Fruit fly (Drosophila melanogaster): ENCODE data around the gene pum.

The pum gene

DNA sequence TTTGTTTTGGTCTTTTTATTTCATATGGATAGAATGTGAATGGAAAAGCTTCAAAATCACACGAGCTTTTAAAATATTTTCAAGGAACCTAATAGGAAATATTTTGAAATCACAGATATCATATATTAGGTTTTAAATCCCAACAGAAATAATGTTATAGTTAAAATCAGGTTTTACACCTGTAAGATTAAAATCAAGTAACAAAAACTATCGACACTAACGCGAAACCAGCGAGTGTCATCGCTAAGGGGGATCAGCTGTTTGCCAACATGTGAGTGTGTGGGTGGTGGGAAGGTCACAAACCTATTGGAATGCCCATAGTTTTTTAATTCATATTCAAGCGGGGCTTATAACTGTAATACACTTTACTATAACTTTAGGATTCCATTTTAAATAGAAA lies 198.8 kb downstream of the pum start, which contains the start of gene hyx (continued):
- peak; percentile 72; the same call in 2 of the 3 replicates for TF ChIP-seq CG16813 (GFP tag; IDR thresholded peaks at IDR 0.05; ENCODE audit: partially characterized antibody)
- TF ChIP-seq CG14860 (GFP tag; IDR thresholded peaks at IDR 0.05; ENCODE audit: partially characterized antibody) = peak; percentile 58
- TF ChIP-seq CG2889 (GFP tag; IDR thresholded peaks at IDR 0.05) = no peak
- peak; percentile 31 for TF ChIP-seq CG34376 (GFP tag; optimal IDR thresholded peaks at IDR 0.05)
- TF ChIP-seq CG4730 (GFP tag; IDR thresholded peaks at IDR 0.05) = no peak
- no peak for TF ChIP-seq pb (GFP tag; optimal IDR thresholded peaks at IDR 0.05)
- no peak for TF ChIP-seq ac (GFP tag; optimal IDR thresholded peaks at IDR 0.05)
- TF ChIP-seq dimm (GFP tag; IDR thresholded peaks at IDR 0.05) = no peak
- TF ChIP-seq Elba2 (GFP tag; optimal IDR thresholded peaks at IDR 0.05) = peak; percentile 94
- peak; percentile 52 for TF ChIP-seq CG13424 (tag; optimal IDR thresholded peaks at IDR 0.05)
- TF ChIP-seq Doc3 (GFP tag; IDR thresholded peaks at IDR 0.05; ENCODE audit: partially characterized antibody) = peak; percentile 88
- TF ChIP-seq CG34422 (GFP tag; IDR thresholded peaks at IDR 0.05) = peak; percentile 65; the same call in 2 of the 3 replicates
- peak; percentile 79 for TF ChIP-seq CG6791 (GFP tag; IDR thresholded peaks at IDR 0.05; ENCODE audit: partially characterized antibody)
- peak; percentile 43 for TF ChIP-seq CoRest (tag; optimal IDR thresholded peaks at IDR 0.05)
- peak; percentile 38 for TF ChIP-seq CG17385 (GFP tag; optimal IDR thresholded peaks at IDR 0.05)
- TF ChIP-seq Xbp1 (GFP tag; optimal IDR thresholded peaks at IDR 0.05) = peak; percentile 47
- no peak for TF ChIP-seq org-1 (GFP tag; optimal IDR thresholded peaks at IDR 0.05)
- peak in 1 of 2 experiments; percentile 34 for TF ChIP-seq bsh (GFP tag; optimal IDR thresholded peaks at IDR 0.05)
- TF ChIP-seq tin (GFP tag; optimal IDR thresholded peaks at IDR 0.05) = peak; percentile 47
- peak; percentile 62 for TF ChIP-seq CG1603 (tag; optimal IDR thresholded peaks at IDR 0.05)
- no peak for TF ChIP-seq nom (GFP tag; optimal IDR thresholded peaks at IDR 0.05)
- peak; percentile 62; the same call in 1 of the 2 replicates for TF ChIP-seq slbo (GFP tag; IDR thresholded peaks at IDR 0.05)
- no peak for TF ChIP-seq Sin3A (optimal IDR thresholded peaks at IDR 0.05)
- no peak for TF ChIP-seq dan (GFP tag; IDR thresholded peaks at IDR 0.05)
- peak; percentile 54 for TF ChIP-seq Hmr (GFP tag; optimal IDR thresholded peaks at IDR 0.05)
- TF ChIP-seq CG9609 (GFP tag; optimal IDR thresholded peaks at IDR 0.05) = peak; percentile 8
- TF ChIP-seq salm (tag; optimal IDR thresholded peaks at IDR 0.05) = no peak
- TF ChIP-seq lbe (GFP tag; optimal IDR thresholded peaks at IDR 0.05) = peak; percentile 39
- TF ChIP-seq CG3281 (GFP tag; optimal IDR thresholded peaks at IDR 0.05) = peak; percentile 26
- TF ChIP-seq psq (GFP tag; optimal IDR thresholded peaks at IDR 0.05) = no peak
- TF ChIP-seq CG14710 (tag; optimal IDR thresholded peaks at IDR 0.05) = peak; percentile 32
- TF ChIP-seq fd96Cb (tag; optimal IDR thresholded peaks at IDR 0.05) = no peak
- peak; percentile 27 for TF ChIP-seq dmrt11E (tag; optimal IDR thresholded peaks at IDR 0.05)
- peak; percentile 27 for TF ChIP-seq Side (GFP tag; optimal IDR thresholded peaks at IDR 0.05)
- TF ChIP-seq CG7745 (tag; optimal IDR thresholded peaks at IDR 0.05) = no peak
- TF ChIP-seq Vsx1 (GFP tag; optimal IDR thresholded peaks at IDR 0.05) = no peak
- TF ChIP-seq CG2202 (tag; optimal IDR thresholded peaks at IDR 0.05) = no peak
- TF ChIP-seq CG14441 (GFP tag; IDR thresholded peaks at IDR 0.05) = 0 out of 2 replicates have a peak, but pooled peaks have one; percentile 29
- peak; percentile 1 for TF ChIP-seq CG33213 (GFP tag; optimal IDR thresholded peaks at IDR 0.05)
- TF ChIP-seq Hr3 (GFP tag; optimal IDR thresholded peaks at IDR 0.05) = no peak
- peak; percentile 48 for TF ChIP-seq Nf-YC (tag; optimal IDR thresholded peaks at IDR 0.05)
- TF ChIP-seq Dll (GFP tag; IDR thresholded peaks at IDR 0.05; ENCODE audit: partially characterized antibody) = peak; percentile 93
- peak; percentile 27 for TF ChIP-seq nmo (GFP tag; optimal IDR thresholded peaks at IDR 0.05)
- TF ChIP-seq Dref (GFP tag; IDR thresholded peaks at IDR 0.05) = peak; percentile 42
- TF ChIP-seq CG7987 (GFP tag; optimal IDR thresholded peaks at IDR 0.05) = peak; percentile 11
- TF ChIP-seq so (GFP tag; IDR thresholded peaks at IDR 0.05) = no peak
- TF ChIP-seq CG4617 (GFP tag; optimal IDR thresholded peaks at IDR 0.05; ENCODE audit: borderline replicate concordance) = no peak
- TF ChIP-seq al (GFP tag; IDR thresholded peaks at IDR 0.05) = 0 out of 2 replicates have a peak, but pooled peaks have one; percentile 31
- TF ChIP-seq odd (GFP tag; optimal IDR thresholded peaks at IDR 0.05) = peak; percentile 20
- TF ChIP-seq vvl (GFP tag; IDR thresholded peaks at IDR 0.05) = peak; percentile 58; the same call in 1 of the 2 replicates
